Worm (Caenorhabditis elegans): ENCODE results near the gene vps-39.

ce11 chrV:13986823-13987222, 51.4 kb downstream of the vps-39 start:
- TF ChIP-seq sea-1 (GFP tag; conservative IDR thresholded peaks at IDR 0.05) (no peak), flt-1 (GFP tag; IDR thresholded peaks at IDR 0.05) (no peak), ama-1 (optimal IDR thresholded peaks at IDR 0.05) (no peak), scrt-1 (GFP tag; IDR thresholded peaks at IDR 0.05) (no peak), tra-4 (tag; optimal IDR thresholded peaks at IDR 0.05) (no peak), B0310.2 (tag; optimal IDR thresholded peaks at IDR 0.05) (no peak), ceh-13 (GFP tag; optimal IDR thresholded peaks at IDR 0.05) (no peak), ceh-36 (tag; optimal IDR thresholded peaks at IDR 0.05) (no peak), hnd-1 (tag; optimal IDR thresholded peaks at IDR 0.05) (no peak), tbx-11 (GFP tag; IDR thresholded peaks at IDR 0.05) (no peak), ets-7 (tag; optimal IDR thresholded peaks at IDR 0.05) (no peak), hmg-4 (GFP tag; optimal IDR thresholded peaks at IDR 0.05) (no peak), aly-1 (tag; optimal IDR thresholded peaks at IDR 0.05) (no peak)
